Fruit fly (Drosophila melanogaster) Kc167 (cell line): Measurements from ENCODE around the gene dar1.

Experiments used
- Myc ChIP-seq: fragments of >200 bp; optimal IDR thresholded peaks from 2 replicates; lab custom pipeline; 2017; ENCODE audit warnings: missing external identifiers
- h ChIP-seq: fragments of >200 bp; optimal IDR thresholded peaks from 3 replicates; lab custom pipeline; 2018; ENCODE audit warnings: missing external identifiers
- psq ChIP-seq: fragments of >200 bp; optimal IDR thresholded peaks from 2 replicates; lab custom pipeline; 2017; ENCODE audit warnings: missing external identifiers
- ttk ChIP-seq: sonication (Bioruptor generic); optimal IDR thresholded peaks from 2 replicates; lab custom pipeline; 2017; ENCODE audit warnings: missing external identifiers

- TF ChIP-seq h (lab: Kevin White, UChicago) = no peak
- no peak for TF ChIP-seq Myc (lab: Kevin White, UChicago)
- TF ChIP-seq psq (lab: Kevin White, UChicago) = no peak
- no peak for TF ChIP-seq ttk
Measured at dm6 chr3L:3691639-3692038, 65.5 kb downstream of the dar1 start.
